Worm (Caenorhabditis elegans): Measurements from ENCODE around the gene Y56A3A.41.

- TF ChIP-seq mab-5 (tag; optimal IDR thresholded peaks at IDR 0.05) = no peak
- no peak for TF ChIP-seq drap-1 (GFP tag; optimal IDR thresholded peaks at IDR 0.05)
These were observed 30.7 kb downstream of the Y56A3A.41 start, which contains the start of gene Y56A3A.2 for ce11 chrIII:11862149-11862548.
